Fruit fly (Drosophila melanogaster) whole organism, wandering third instar larva: ENCODE data around the gene Dhc16F.

Experiments used
- CG9705 ChIP-seq: fragments of 200-800 bp; sonication (Bioruptor generic); optimal IDR thresholded peaks from 2 replicates; lab custom pipeline; 2018; ENCODE audit warnings: missing biosample characterization, mild to moderate bottlenecking, missing genetic modification characterization
- dl ChIP-seq, 2 experiments: fragments of 175-275, 200-275 bp in 1 of 2; fragments of 200-275 bp in 1 of 2; sonication (Bioruptor generic); optimal IDR thresholded peaks; lab custom pipeline; 2018; ENCODE audit warnings: mild to moderate bottlenecking in 2 of 2, missing biosample characterization in 2 of 2, missing genetic modification characterization in 2 of 2, moderate library complexity in 2 of 2; ENCODE audit not compliant: partially characterized antibody in 2 of 2, insufficient read depth in 1 of 2

Dhc16F gene

dm6 chrX:18125520-18125919, 61.2 kb downstream of the Dhc16F start:
- no peak for TF ChIP-seq dl (GFP tag; optimal IDR thresholded peaks at IDR 0.05; lab: Kevin White, UChicago; ENCODE audit: insufficient read depth in 1 of 2, partially characterized antibody in 2 of 2)
- no peak for TF ChIP-seq CG9705 (GFP tag; lab: Kevin White, UChicago)
- TF ChIP-seq, all 38 proteins: peak for 0
